Worm (Caenorhabditis elegans) whole organism, dauer: ENCODE results near the gene fipr-6.

Experiments used
- unc-62 ChIP-seq: sonication (generic microtip); optimal IDR thresholded peaks from 2 replicates; lab custom pipeline; 2017; ENCODE audit warnings: missing biosample characterization, missing genetic modification reagents, missing genetic modification characterization

fipr-6 gene

ce11 chrV:10244018-10244720 is 13.1 kb downstream of the fipr-6 start:
- no peak for TF ChIP-seq unc-62 (GFP tag; lab: Kevin White, UChicago)

- no peak for TF ChIP-seq unc-62 (GFP tag; lab: Kevin White, UChicago)
Observed at ce11 chrV:10245615-10246014, 14.6 kb downstream of the fipr-6 start.

- no peak for TF ChIP-seq unc-62 (GFP tag; lab: Kevin White, UChicago)
Observed at ce11 chrV:10246443-10246885, 15.4 kb downstream of the fipr-6 start.

DNA sequence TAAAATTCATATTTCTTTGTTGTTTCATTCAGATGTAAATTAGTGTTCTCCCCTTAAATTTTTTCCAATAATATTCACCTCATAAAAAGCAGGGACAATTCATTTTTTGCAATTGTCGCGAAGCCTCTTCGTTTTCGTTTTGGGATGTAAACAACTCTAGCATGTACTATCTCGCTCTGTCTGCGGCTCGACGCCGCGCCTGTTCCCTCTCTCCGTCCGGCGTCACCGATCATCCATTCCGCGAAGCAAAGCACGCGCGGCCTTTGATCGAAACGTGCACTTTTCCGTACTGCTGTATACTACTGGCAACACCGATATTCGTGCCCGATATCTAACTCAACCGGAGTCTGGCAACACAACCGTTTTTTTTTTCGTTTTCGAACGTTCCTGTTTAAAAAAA is 15.9 kb downstream of the fipr-6 start:
- TF ChIP-seq unc-62 (GFP tag; lab: Kevin White, UChicago), result no peak

DNA sequence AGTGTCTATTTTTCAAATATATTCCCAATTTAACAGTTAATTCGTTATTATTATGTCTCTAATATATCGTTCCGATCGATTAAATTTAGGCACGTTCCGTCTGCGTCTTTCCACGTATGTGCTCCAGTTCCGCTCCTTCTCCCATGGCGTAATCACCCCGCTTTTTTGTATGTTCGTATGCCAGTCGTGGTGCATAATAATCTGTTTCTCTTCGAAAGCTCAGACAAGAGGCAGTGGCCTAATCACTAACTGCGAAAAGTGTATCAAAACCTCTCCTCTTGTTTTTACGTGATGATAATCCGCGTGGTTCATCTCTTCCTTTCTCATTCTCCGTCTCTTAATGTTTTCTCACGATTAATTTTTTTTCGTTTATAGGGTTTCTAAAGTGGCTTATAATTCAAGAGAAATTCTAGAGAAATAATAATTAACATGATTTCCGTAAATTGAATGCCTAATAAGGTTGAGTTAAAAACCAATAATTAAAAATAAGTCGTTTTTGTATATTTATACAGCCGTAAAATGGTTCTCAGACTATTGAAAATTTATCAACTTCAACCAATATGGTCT is 16.7 kb downstream of the fipr-6 start:
- TF ChIP-seq unc-62 (GFP tag; lab: Kevin White, UChicago), result no peak

ce11 chrV:10248255-10248979 is 17.4 kb downstream of the fipr-6 start, which contains the start of gene akt-1:
Gene akt-1 (plus strand): TSS chrV:10248905.
- TF ChIP-seq unc-62 (GFP tag; lab: Kevin White, UChicago), result no peak

ce11 chrV:10249515-10249914 is 18.5 kb downstream of the fipr-6 start:
- no peak for TF ChIP-seq unc-62 (GFP tag; lab: Kevin White, UChicago)

DNA sequence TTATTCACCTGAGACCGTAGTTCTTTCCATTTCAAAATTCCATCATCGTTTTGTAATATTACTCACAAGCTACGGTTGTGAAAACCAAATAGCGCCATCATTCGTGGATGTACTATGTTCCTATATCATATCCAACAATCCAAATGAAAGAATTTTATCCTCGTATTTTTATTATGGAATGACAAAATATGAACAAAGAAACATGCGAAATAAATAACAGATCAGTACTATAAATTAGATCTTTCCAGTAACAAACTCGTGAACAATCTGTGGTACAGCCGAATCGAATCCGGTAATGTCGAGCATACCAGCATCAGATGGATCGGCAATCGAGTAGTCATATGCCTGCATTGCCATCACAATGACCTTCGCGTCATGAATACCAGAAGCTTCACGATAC is 21.6 kb downstream of the fipr-6 start:
- no peak for TF ChIP-seq unc-62 (GFP tag; lab: Kevin White, UChicago)

DNA sequence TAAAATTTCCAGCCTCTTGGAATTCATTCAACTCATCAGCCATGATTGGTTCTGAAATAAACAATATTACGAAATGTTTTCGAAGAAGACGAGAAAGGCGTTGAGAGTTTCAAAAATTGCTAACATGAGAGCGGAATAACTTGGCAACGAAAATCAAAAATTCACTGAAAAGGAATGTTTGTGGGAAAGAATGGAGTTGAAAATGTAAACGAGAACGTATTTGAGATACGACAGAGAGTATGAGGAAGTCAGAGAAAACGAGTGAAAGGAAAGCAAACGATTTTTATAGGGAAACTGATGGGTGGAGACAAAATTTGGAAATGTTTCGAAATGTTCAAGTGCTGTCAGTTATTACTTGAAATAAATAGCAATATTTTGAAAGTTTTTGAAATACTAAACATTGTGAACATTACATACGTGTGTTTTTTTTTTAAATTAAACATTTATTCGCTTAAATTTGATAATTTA is 24.0 kb downstream of the fipr-6 start, which contains the start of gene rop-1:
Gene rop-1 (minus strand): TSS at position 51 of the 468 bp plus-strand sequence.
- no peak for TF ChIP-seq unc-62 (GFP tag; lab: Kevin White, UChicago)

ce11 chrV:10256050-10256449 is 25.0 kb downstream of the fipr-6 start, which contains the start of gene nhr-232:
Gene nhr-232 (plus strand): TSS chrV:10256170.
- no peak for TF ChIP-seq unc-62 (GFP tag; lab: Kevin White, UChicago)

DNA sequence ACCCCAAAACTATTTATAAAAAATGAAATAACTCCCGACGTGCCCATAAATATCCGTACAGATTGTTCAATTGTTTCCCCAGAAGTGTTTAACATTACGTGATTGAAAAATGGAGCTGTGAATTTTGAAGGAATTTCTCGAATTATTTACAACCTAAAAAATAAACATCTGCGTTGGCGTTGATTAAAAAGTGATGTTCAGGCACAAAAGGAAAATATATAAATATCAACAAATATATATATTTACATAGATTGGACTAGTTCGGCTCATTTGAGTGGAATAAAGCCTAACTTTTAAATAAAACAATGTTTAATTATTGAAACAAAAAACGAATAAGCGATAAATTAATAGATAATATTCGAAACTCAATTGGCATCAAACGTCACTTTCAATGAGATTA is 29.4 kb downstream of the fipr-6 start, which contains the start of gene sri-18:
Gene sri-18 (minus strand): TSS at position 101 of the 400 bp plus-strand sequence.
- no peak for TF ChIP-seq unc-62 (GFP tag; lab: Kevin White, UChicago)

DNA sequence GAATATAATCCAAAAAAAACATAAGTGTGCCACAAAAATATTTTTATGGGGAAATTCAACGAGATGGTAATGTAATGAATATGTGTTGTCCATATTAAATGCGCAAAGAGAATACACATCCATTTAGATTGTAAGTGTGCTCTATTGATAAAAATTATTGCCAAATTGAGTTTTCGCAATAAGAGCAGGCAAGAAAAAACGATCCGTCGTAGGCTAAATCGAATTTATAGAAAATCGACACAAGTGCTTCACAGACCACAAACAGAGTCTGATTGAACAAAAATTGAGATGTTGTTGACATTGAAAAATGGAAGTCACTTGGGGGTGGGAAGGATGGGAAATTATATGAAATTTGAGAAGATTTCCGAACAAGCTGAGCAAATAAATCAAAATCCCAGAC is 34.0 kb downstream of the fipr-6 start:
- no peak for TF ChIP-seq unc-62 (GFP tag; lab: Kevin White, UChicago)

- TF ChIP-seq unc-62 (GFP tag; lab: Kevin White, UChicago), result no peak
Observed at ce11 chrV:10266050-10266449, 35.0 kb downstream of the fipr-6 start.

ce11 chrV:10270214-10270613 is 39.2 kb downstream of the fipr-6 start, which contains the start of gene ric-4:
Gene ric-4 (minus strand): TSS chrV:10270314.
- TF ChIP-seq unc-62 (GFP tag; lab: Kevin White, UChicago), result no peak

DNA sequence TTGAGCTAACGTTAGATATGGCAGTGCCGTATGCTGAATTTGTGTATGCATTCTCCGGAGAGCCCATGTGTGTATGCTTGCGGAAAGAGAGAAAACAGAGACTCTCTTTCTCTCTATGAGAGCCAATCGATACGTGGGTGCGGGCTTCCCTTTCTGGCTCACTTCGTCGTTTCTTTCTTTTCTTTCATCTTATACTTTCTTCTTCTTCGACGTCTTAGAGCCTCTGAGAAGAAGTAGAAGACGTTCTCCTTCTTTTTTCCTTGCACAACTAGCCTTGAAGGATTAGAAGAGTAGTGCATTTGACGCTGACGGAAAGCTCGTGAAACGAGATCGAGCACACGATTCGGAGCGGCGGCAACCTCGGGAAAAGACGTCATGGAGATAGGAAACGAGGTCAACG is 42.8 kb downstream of the fipr-6 start:
- no peak for TF ChIP-seq unc-62 (GFP tag; lab: Kevin White, UChicago)

ce11 chrV:10275619-10276018 is 44.6 kb downstream of the fipr-6 start, which contains the start of gene Y22F5A.11:
Gene Y22F5A.11 (minus strand): TSS chrV:10275646.
- TF ChIP-seq unc-62 (GFP tag; lab: Kevin White, UChicago), result no peak
